Worm (Caenorhabditis elegans) whole organism, L1 larva: ENCODE measurements around the gene srt-39.
A peak's percentile ranks its signal among the peaks of the same experiment; 100 is the strongest.

Experiments
- C34B4.2 ChIP-seq: sonication (generic microtip); optimal IDR thresholded peaks from 2 replicates; lab custom pipeline; 2017; ENCODE audit warnings: mild to moderate bottlenecking, missing genetic modification characterization, missing compliant biosample characterization
- alr-1 ChIP-seq: fragments of 200-800 bp; sonication (Bioruptor generic); optimal IDR thresholded peaks from 2 replicates; lab custom pipeline; 2018; ENCODE audit warnings: borderline replicate concordance, mild to moderate bottlenecking, missing genetic modification characterization, missing compliant biosample characterization
- aly-2 ChIP-seq: fragments of 150-350 bp; optimal IDR thresholded peaks from 2 replicates; lab custom pipeline; 2014; ENCODE audit warnings: missing biosample characterization, missing genetic modification characterization
- ama-1 ChIP-seq: fragments of 150-350 bp; optimal IDR thresholded peaks from 2 replicates; lab custom pipeline; 2014
- ceh-8 ChIP-seq: fragments of 200-800 bp; sonication (Bioruptor generic); optimal IDR thresholded peaks from 2 replicates; lab custom pipeline; 2018; ENCODE audit warnings: mild to moderate bottlenecking, missing genetic modification characterization, moderate library complexity, missing compliant biosample characterization
- ceh-82 ChIP-seq, 3 experiments: fragments of 150-350 bp in 1 of 3; sonication (generic microtip) in 2 of 3; optimal IDR thresholded peaks; 2 replicates each; lab custom pipeline; 2014 to 2017; ENCODE audit warnings: missing biosample characterization in 3 of 3, missing genetic modification characterization in 3 of 3
- ces-1 ChIP-seq: fragments of 150-350 bp; optimal IDR thresholded peaks from 2 replicates; lab custom pipeline; 2014; ENCODE audit warnings: missing biosample characterization, missing genetic modification reagents, missing genetic modification characterization
- dpl-1 ChIP-seq, 3 experiments: fragments of 150-350 bp in 2 of 3; sonication (generic microtip) in 1 of 3; optimal IDR thresholded peaks; 2 replicates each; lab custom pipeline; 2014 to 2017; ENCODE audit warnings: missing biosample characterization in 3 of 3, missing genetic modification characterization in 3 of 3, missing genetic modification reagents in 3 of 3
- efl-1 ChIP-seq, 4 experiments: fragments of 150-350 bp; optimal IDR thresholded peaks in 3 of 4; peaks in 1 of 4; 1 replicate in 1 of 4; 2 replicates in 3 of 4; lab custom pipeline; 2014; ENCODE audit warnings: missing biosample characterization in 2 of 4, missing genetic modification characterization in 2 of 4, missing genetic modification reagents in 2 of 4
- efl-3 ChIP-seq: fragments of 200-800 bp; sonication (Bioruptor generic); optimal IDR thresholded peaks from 2 replicates; lab custom pipeline; 2018; ENCODE audit warnings: mild to moderate bottlenecking, missing genetic modification characterization, missing compliant biosample characterization
- elt-2 ChIP-seq: sonication (generic microtip); optimal IDR thresholded peaks from 2 replicates; lab custom pipeline; 2016; ENCODE audit warnings: missing genetic modification characterization, mild to moderate bottlenecking, inconsistent platforms, missing compliant biosample characterization, missing genetic modification reagents
- elt-3 ChIP-seq, 6 experiments: fragments of 150-350 bp in 1 of 6; sonication (generic microtip); optimal IDR thresholded peaks; 2 replicates each; lab custom pipeline; 2017 to 2018; ENCODE audit warnings: missing biosample characterization in 6 of 6, missing genetic modification characterization in 6 of 6, inconsistent platforms in 1 of 6
- ets-5 ChIP-seq: fragments of 200-800 bp; sonication (Bioruptor generic); IDR thresholded peaks from 2 replicates; pipeline ENCODE4 v1.3.6; 2022; ENCODE audit warnings: missing genetic modification characterization, missing compliant biosample characterization
- fkh-4 ChIP-seq: sonication (generic microtip); optimal IDR thresholded peaks from 2 replicates; lab custom pipeline; 2016; ENCODE audit warnings: missing compliant biosample characterization, missing genetic modification characterization, borderline replicate concordance
- fos-1 ChIP-seq: fragments of 150-350 bp; optimal IDR thresholded peaks from 2 replicates; lab custom pipeline; 2014; ENCODE audit warnings: missing biosample characterization, missing genetic modification characterization
- hlh-17 ChIP-seq: fragments of 200-800 bp; sonication (Bioruptor generic); optimal IDR thresholded peaks from 2 replicates; lab custom pipeline; 2018; ENCODE audit warnings: missing genetic modification characterization, mild to moderate bottlenecking, missing compliant biosample characterization, moderate library complexity, borderline replicate concordance
- hlh-4 ChIP-seq: sonication (generic microtip); optimal IDR thresholded peaks from 2 replicates; lab custom pipeline; 2016; ENCODE audit warnings: mild to moderate bottlenecking, missing genetic modification characterization, missing compliant biosample characterization
- hpl-2 ChIP-seq: fragments of 150-350 bp; optimal IDR thresholded peaks from 2 replicates; lab custom pipeline; 2014; ENCODE audit warnings: missing biosample characterization, missing genetic modification reagents, missing genetic modification characterization
- irx-1 ChIP-seq: sonication (generic microtip); optimal IDR thresholded peaks from 2 replicates; lab custom pipeline; 2016; ENCODE audit warnings: missing genetic modification characterization, missing compliant biosample characterization
- lin-13 ChIP-seq: fragments of 150-350 bp; optimal IDR thresholded peaks from 2 replicates; lab custom pipeline; 2014; ENCODE audit warnings: missing biosample characterization, missing genetic modification reagents, missing genetic modification characterization
- lin-14 ChIP-seq: fragments of 200-800 bp; sonication (Bioruptor generic); optimal IDR thresholded peaks from 2 replicates; lab custom pipeline; 2018; ENCODE audit warnings: mild to moderate bottlenecking, missing genetic modification characterization, moderate library complexity, missing compliant biosample characterization
- lin-15B ChIP-seq: fragments of 150-350 bp; sonication (generic microtip); optimal IDR thresholded peaks from 3 replicates; lab custom pipeline; 2014; ENCODE audit warnings: missing biosample characterization, missing genetic modification characterization
- lin-35 ChIP-seq, 2 experiments: fragments of 150-350 bp; optimal IDR thresholded peaks; 2 replicates each; lab custom pipeline; 2014; ENCODE audit warnings: missing biosample characterization in 2 of 2, missing genetic modification characterization in 2 of 2, missing genetic modification reagents in 2 of 2
- lsy-2 ChIP-seq, 2 experiments: fragments of 150-350 bp; optimal IDR thresholded peaks; 2 replicates each; lab custom pipeline; 2014; ENCODE audit warnings: missing biosample characterization in 2 of 2, missing genetic modification characterization in 2 of 2
- mep-1 ChIP-seq: fragments of 150-350 bp; optimal IDR thresholded peaks from 2 replicates; lab custom pipeline; 2014; ENCODE audit warnings: missing biosample characterization, missing genetic modification characterization
- nhr-20 ChIP-seq: sonication (generic microtip); optimal IDR thresholded peaks from 2 replicates; lab custom pipeline; 2016; ENCODE audit warnings: mild to moderate bottlenecking, missing genetic modification characterization, missing compliant biosample characterization
- nhr-28 ChIP-seq: fragments of 150-350 bp; optimal IDR thresholded peaks from 2 replicates; lab custom pipeline; 2014; ENCODE audit warnings: missing biosample characterization, missing genetic modification characterization
- nhr-77 ChIP-seq: fragments of 150-350 bp; optimal IDR thresholded peaks from 2 replicates; lab custom pipeline; 2014; ENCODE audit warnings: missing biosample characterization, missing genetic modification characterization
- nhr-90 ChIP-seq: sonication (generic microtip); optimal IDR thresholded peaks from 2 replicates; lab custom pipeline; 2016; ENCODE audit warnings: mild to moderate bottlenecking, missing genetic modification characterization, missing compliant biosample characterization; ENCODE audit not compliant: poor library complexity
- pax-3 ChIP-seq: fragments of 200-800 bp; sonication (Bioruptor generic); optimal IDR thresholded peaks from 2 replicates; lab custom pipeline; 2018; ENCODE audit warnings: mild to moderate bottlenecking, missing genetic modification characterization, moderate library complexity, missing compliant biosample characterization
- pqm-1 ChIP-seq: sonication (generic microtip); optimal IDR thresholded peaks from 3 replicates; lab custom pipeline; 2017; ENCODE audit warnings: missing biosample characterization, missing genetic modification characterization
- snpc-4 ChIP-seq: fragments of 150-350 bp; optimal IDR thresholded peaks from 2 replicates; lab custom pipeline; 2014; ENCODE audit warnings: missing biosample characterization, missing genetic modification characterization
- snu-23 ChIP-seq: sonication (generic microtip); optimal IDR thresholded peaks from 2 replicates; lab custom pipeline; 2016; ENCODE audit warnings: missing genetic modification characterization, missing compliant biosample characterization
- sup-37 ChIP-seq: fragments of 200-800 bp; sonication (Bioruptor generic); optimal IDR thresholded peaks from 2 replicates; lab custom pipeline; 2018; ENCODE audit warnings: mild to moderate bottlenecking, missing genetic modification characterization, missing compliant biosample characterization
- tlp-1 ChIP-seq: fragments of 150-350 bp; optimal IDR thresholded peaks from 2 replicates; lab custom pipeline; 2014; ENCODE audit warnings: missing biosample characterization, missing genetic modification characterization
- unc-130 ChIP-seq: fragments of 150-350 bp; optimal IDR thresholded peaks from 2 replicates; lab custom pipeline; 2017; ENCODE audit warnings: missing biosample characterization, missing genetic modification characterization, inconsistent platforms
- unc-30 ChIP-seq: sonication (generic microtip); optimal IDR thresholded peaks from 2 replicates; lab custom pipeline; 2017; ENCODE audit warnings: missing biosample characterization, missing genetic modification characterization
- unc-62 ChIP-seq: fragments of 150-350 bp; optimal IDR thresholded peaks from 2 replicates; lab custom pipeline; 2014; ENCODE audit warnings: missing biosample characterization, missing genetic modification reagents, missing genetic modification characterization
- unc-86 ChIP-seq: sonication (generic microtip); optimal IDR thresholded peaks from 2 replicates; lab custom pipeline; 2016; ENCODE audit warnings: missing genetic modification characterization, missing compliant biosample characterization
- zag-1 ChIP-seq: fragments of 150-350 bp; optimal IDR thresholded peaks from 2 replicates; lab custom pipeline; 2014; ENCODE audit warnings: missing biosample characterization, missing genetic modification characterization
- zip-4 ChIP-seq: fragments of 200-800 bp; sonication (Bioruptor generic); optimal IDR thresholded peaks from 2 replicates; lab custom pipeline; 2018; ENCODE audit warnings: mild to moderate bottlenecking, missing genetic modification characterization, moderate library complexity, missing compliant biosample characterization
- ztf-11 ChIP-seq, 2 experiments: sonication (generic microtip); optimal IDR thresholded peaks; 2 replicates each; lab custom pipeline; 2016 to 2017; ENCODE audit warnings: missing genetic modification characterization in 2 of 2, missing biosample characterization in 1 of 2, missing compliant biosample characterization in 1 of 2

The srt-39 gene

DNA sequence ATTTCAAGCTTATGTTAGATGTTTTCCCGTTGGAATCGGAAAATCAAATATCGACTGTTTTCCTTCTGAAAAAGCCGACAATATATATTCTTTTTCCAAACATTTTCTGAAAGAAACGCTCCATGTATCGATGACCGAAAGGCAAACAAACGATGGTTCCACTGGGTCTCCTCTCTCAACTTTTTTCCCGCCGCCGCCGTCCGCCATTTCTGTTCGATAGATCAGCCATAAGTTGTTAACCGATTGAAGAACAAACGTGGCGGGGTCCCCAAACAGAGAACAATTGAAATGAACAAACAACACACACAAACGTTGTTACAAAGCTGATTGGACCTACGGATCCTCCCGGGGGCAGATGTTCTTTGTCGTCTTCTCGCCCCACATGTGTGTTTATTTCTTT, 18.0 kb upstream of the srt-39 start:
- TF ChIP-seq snu-23 (GFP tag; lab: Kevin White, UChicago) (no peak), efl-3 (no peak), hlh-17 (no peak), tlp-1 (tag; lab: Kevin White, UChicago) (no peak), mep-1 (tag; lab: Kevin White, UChicago) (no peak), lin-14 (peak; percentile 20), unc-130 (tag; lab: Kevin White, UChicago) (no peak)
- TF ChIP-seq, all 84 proteins: peak for 1

- TF ChIP-seq pqm-1 (tag; lab: Kevin White, UChicago): peak; percentile 29
- no peak for TF ChIP-seq zag-1
- no peak for TF ChIP-seq alr-1
- no peak for TF ChIP-seq irx-1 (tag; lab: Kevin White, UChicago)
- TF ChIP-seq ets-5 (GFP tag; lab: Robert Waterston, UW): no peak
- TF ChIP-seq lin-14: peak; percentile 26
- TF ChIP-seq sup-37 (GFP tag; lab: Kevin White, UChicago): no peak
- no peak for TF ChIP-seq ces-1
- no peak for TF ChIP-seq aly-2
- no peak for TF ChIP-seq unc-86 (tag; lab: Kevin White, UChicago)
- no peak for TF ChIP-seq ceh-82 (tag; optimal IDR thresholded peaks at IDR 0.05; lab: Kevin White, UChicago)
- TF ChIP-seq lin-13 (GFP tag; lab: Kevin White, UChicago): no peak
- TF ChIP-seq hpl-2: no peak
- TF ChIP-seq zip-4 (GFP tag; lab: Kevin White, UChicago): no peak
- TF ChIP-seq nhr-28 (tag; lab: Kevin White, UChicago): no peak
- no peak for TF ChIP-seq unc-30 (tag; lab: Kevin White, UChicago)
- TF ChIP-seq efl-1 (optimal IDR thresholded peaks at IDR 0.05; lab: Kevin White, UChicago): no peak
- TF ChIP-seq efl-1 (GFP tag; optimal IDR thresholded peaks at IDR 0.05 in 1 of 2; lab: Kevin White, UChicago): no peak
- no peak for TF ChIP-seq dpl-1 (GFP tag; optimal IDR thresholded peaks at IDR 0.05; lab: Kevin White, UChicago)
- TF ChIP-seq lin-35 (GFP tag; optimal IDR thresholded peaks at IDR 0.05; lab: Kevin White, UChicago): peak in 1 of 2 experiments; percentile 19
- TF ChIP-seq lin-15B (tag; lab: Kevin White, UChicago): no peak
- TF ChIP-seq C34B4.2: no peak
- peak; percentile 67 for TF ChIP-seq elt-2 (tag; lab: Kevin White, UChicago)
- peak; percentile 8 for TF ChIP-seq nhr-20
- no peak for TF ChIP-seq elt-3 (tag; optimal IDR thresholded peaks at IDR 0.05; lab: Kevin White, UChicago)
- TF ChIP-seq lsy-2 (tag; optimal IDR thresholded peaks at IDR 0.05; lab: Kevin White, UChicago): no peak
- TF ChIP-seq fkh-4 (tag; lab: Kevin White, UChicago): no peak
- no peak for TF ChIP-seq unc-62 (GFP tag; lab: Kevin White, UChicago)
- TF ChIP-seq nhr-77: no peak
- TF ChIP-seq snu-23 (GFP tag; lab: Kevin White, UChicago): no peak
- TF ChIP-seq ztf-11 (tag; optimal IDR thresholded peaks at IDR 0.05; lab: Kevin White, UChicago): no peak
- no peak for TF ChIP-seq nhr-90 (tag; lab: Kevin White, UChicago)
- no peak for TF ChIP-seq efl-3
- TF ChIP-seq snpc-4: no peak
- no peak for TF ChIP-seq ama-1 (lab: Kevin White, UChicago)
- TF ChIP-seq pax-3 (tag; lab: Kevin White, UChicago): peak; percentile 5
- no peak for TF ChIP-seq hlh-4 (tag; lab: Kevin White, UChicago)
- TF ChIP-seq fos-1 (tag; lab: Kevin White, UChicago): no peak
- TF ChIP-seq ceh-8 (GFP tag; lab: Kevin White, UChicago): no peak
Observed at ce11 chrV:12467755-12468154, 16.9 kb upstream of the srt-39 start.
